Worm (Caenorhabditis elegans) whole organism, L4 larva: Measurements from ENCODE around the gene Y41G9A.17.

ENCODE experiments used
- F10B5.3 ChIP-seq: sonication (generic microtip); optimal IDR thresholded peaks from 2 replicates; lab custom pipeline; 2016; ENCODE audit warnings: mild to moderate bottlenecking, missing genetic modification characterization, missing compliant biosample characterization
- F37D6.2 ChIP-seq: sonication (generic microtip); optimal IDR thresholded peaks from 2 replicates; lab custom pipeline; 2016; ENCODE audit warnings: mild to moderate bottlenecking, missing genetic modification characterization, missing compliant biosample characterization
- F49E8.2 ChIP-seq: sonication (generic microtip); optimal IDR thresholded peaks from 2 replicates; lab custom pipeline; 2016; ENCODE audit warnings: missing compliant biosample characterization, mild to moderate bottlenecking, missing genetic modification characterization, borderline replicate concordance
- T20F7.1 ChIP-seq: fragments of 200-800 bp; sonication (Bioruptor generic); optimal IDR thresholded peaks from 2 replicates; lab custom pipeline; 2018; ENCODE audit warnings: mild to moderate bottlenecking, missing genetic modification characterization, missing compliant biosample characterization
- Y48G9A.11 ChIP-seq: fragments of 200-800 bp; sonication (Bioruptor generic); IDR thresholded peaks from 2 replicates; pipeline ENCODE4 v1.3.6; 2022; ENCODE audit warnings: missing genetic modification reagents, missing genetic modification characterization, missing compliant biosample characterization
- Y5F2A.4 ChIP-seq: fragments of 200-800 bp; sonication (Bioruptor generic); optimal IDR thresholded peaks from 2 replicates; lab custom pipeline; 2018; ENCODE audit warnings: mild to moderate bottlenecking, missing genetic modification characterization, missing compliant biosample characterization
- Y75B8A.6 ChIP-seq: fragments of 200-800 bp; sonication (Bioruptor generic); IDR thresholded peaks from 2 replicates; pipeline ENCODE4 v1.3.6; 2022; ENCODE audit warnings: missing genetic modification reagents, missing genetic modification characterization, missing compliant biosample characterization
- aha-1 ChIP-seq: fragments of 150-350 bp; peaks from one replicate; lab custom pipeline; 2014; ENCODE audit warnings: missing biosample characterization, missing genetic modification characterization
- aly-2 ChIP-seq: sonication (generic microtip); optimal IDR thresholded peaks from 2 replicates; lab custom pipeline; 2018; ENCODE audit warnings: missing biosample characterization, missing genetic modification characterization
- ama-1 ChIP-seq: fragments of 150-350 bp; optimal IDR thresholded peaks from 2 replicates; lab custom pipeline; 2014; ENCODE audit warnings: inconsistent platforms, mixed read lengths
- ceh-32 ChIP-seq: sonication (generic microtip); optimal IDR thresholded peaks from 2 replicates; lab custom pipeline; 2016; ENCODE audit warnings: mild to moderate bottlenecking, missing genetic modification characterization, missing compliant biosample characterization; ENCODE audit not compliant: poor library complexity
- ceh-82 ChIP-seq: sonication (generic microtip); optimal IDR thresholded peaks from 2 replicates; lab custom pipeline; 2017; ENCODE audit warnings: missing biosample characterization, missing genetic modification characterization
- cey-2 ChIP-seq: sonication (generic microtip); optimal IDR thresholded peaks from 3 replicates; lab custom pipeline; 2017; ENCODE audit warnings: missing genetic modification characterization, mild to moderate bottlenecking, missing compliant biosample characterization, antibody characterized with exemption, borderline replicate concordance; ENCODE audit not compliant: insufficient read depth
- daf-12 ChIP-seq: fragments of 150-350 bp; optimal IDR thresholded peaks from 2 replicates; lab custom pipeline; 2014; ENCODE audit warnings: missing biosample characterization, missing genetic modification reagents, missing genetic modification characterization
- dmd-6 ChIP-seq: fragments of 200-800 bp; sonication (Bioruptor generic); IDR thresholded peaks from 2 replicates; pipeline ENCODE4 v1.3.6; 2022; ENCODE audit warnings: missing genetic modification reagents, missing genetic modification characterization, missing compliant biosample characterization
- dmd-8 ChIP-seq: fragments of 200-800 bp; sonication (Bioruptor generic); IDR thresholded peaks from 2 replicates; pipeline ENCODE4 v1.3.6; 2022; ENCODE audit warnings: missing genetic modification characterization, missing compliant biosample characterization
- dmd-9 ChIP-seq: fragments of 200-800 bp; sonication (Bioruptor generic); IDR thresholded peaks from 2 replicates; pipeline ENCODE4 v1.3.6; 2022; ENCODE audit warnings: missing genetic modification reagents, missing genetic modification characterization, missing compliant biosample characterization
- dve-1 ChIP-seq: sonication (generic microtip); optimal IDR thresholded peaks from 2 replicates; lab custom pipeline; 2017; ENCODE audit warnings: antibody characterized with exemption, mild to moderate bottlenecking, missing genetic modification characterization, missing compliant biosample characterization; ENCODE audit not compliant: insufficient read depth
- egl-27 ChIP-seq: sonication (generic microtip); optimal IDR thresholded peaks from 3 replicates; lab custom pipeline; 2017; ENCODE audit warnings: missing biosample characterization, missing genetic modification reagents, missing genetic modification characterization
- egl-43 ChIP-seq: fragments of 200-800 bp; sonication (Bioruptor generic); IDR thresholded peaks from 2 replicates; pipeline ENCODE4 v1.3.6; 2022; ENCODE audit warnings: missing genetic modification reagents, missing genetic modification characterization, missing compliant biosample characterization
- fkh-10 ChIP-seq: fragments of 150-350 bp; optimal IDR thresholded peaks from 2 replicates; lab custom pipeline; 2014; ENCODE audit warnings: missing biosample characterization, missing genetic modification reagents, missing genetic modification characterization
- fos-1 ChIP-seq: fragments of 150-350 bp; optimal IDR thresholded peaks from 2 replicates; lab custom pipeline; 2014; ENCODE audit warnings: missing biosample characterization, missing genetic modification characterization
- hif-1 ChIP-seq, 2 experiments: sonication (generic microtip); optimal IDR thresholded peaks; 2 replicates each; lab custom pipeline; 2016 to 2017; ENCODE audit warnings: missing compliant biosample characterization in 2 of 2, missing genetic modification characterization in 2 of 2, missing genetic modification reagents in 2 of 2, missing genotype in 2 of 2, mild to moderate bottlenecking in 1 of 2
- lin-29 ChIP-seq: fragments of 200-800 bp; sonication (Bioruptor generic); IDR thresholded peaks from 2 replicates; pipeline ENCODE4 v1.3.6; 2022; ENCODE audit warnings: missing genetic modification reagents, missing genetic modification characterization, missing compliant biosample characterization
- lin-38 ChIP-seq: fragments of 200-800 bp; sonication (Bioruptor generic); IDR thresholded peaks from 2 replicates; pipeline ENCODE4 v1.3.6; 2022; ENCODE audit warnings: missing genetic modification reagents, missing genetic modification characterization, missing compliant biosample characterization
- lir-3 ChIP-seq: sonication (generic microtip); optimal IDR thresholded peaks from 2 replicates; lab custom pipeline; 2016; ENCODE audit warnings: mild to moderate bottlenecking, missing genetic modification characterization, missing compliant biosample characterization
- lsy-2 ChIP-seq, 2 experiments: fragments of 150-350 bp in 1 of 2; sonication (generic microtip) in 1 of 2; optimal IDR thresholded peaks; 2 replicates each; lab custom pipeline; 2014 to 2017; ENCODE audit warnings: missing biosample characterization in 2 of 2, missing genetic modification characterization in 2 of 2
- madf-5 ChIP-seq, 2 experiments: fragments of 200-800 bp; sonication (Bioruptor generic); IDR thresholded peaks; 2 replicates each; pipeline ENCODE4 v1.3.6; 2022; ENCODE audit warnings: missing compliant biosample characterization in 2 of 2, missing genetic modification characterization in 2 of 2
- mdl-1 ChIP-seq, 2 experiments: fragments of 150-350 bp in 1 of 2; sonication (generic microtip) in 1 of 2; optimal IDR thresholded peaks; 2 replicates each; lab custom pipeline; 2014 to 2017; ENCODE audit warnings: missing biosample characterization in 2 of 2, missing genetic modification characterization in 2 of 2
- mdt-29 ChIP-seq: fragments of 200-800 bp; sonication (Bioruptor generic); IDR thresholded peaks from 2 replicates; pipeline ENCODE4 v1.3.6; 2022; ENCODE audit warnings: missing genetic modification reagents, missing genetic modification characterization, missing compliant biosample characterization
- mes-2 ChIP-seq: sonication (generic microtip); optimal IDR thresholded peaks from 2 replicates; lab custom pipeline; 2016; ENCODE audit warnings: missing genotype, mild to moderate bottlenecking, missing genetic modification characterization, missing compliant biosample characterization; ENCODE audit not compliant: poor library complexity, severe bottlenecking
- nhr-102 ChIP-seq: sonication (generic microtip); optimal IDR thresholded peaks from 2 replicates; lab custom pipeline; 2016; ENCODE audit warnings: mild to moderate bottlenecking, missing genetic modification characterization, moderate library complexity, missing compliant biosample characterization
- nhr-11 ChIP-seq: fragments of 150-350 bp; optimal IDR thresholded peaks from 2 replicates; lab custom pipeline; 2014; ENCODE audit warnings: missing biosample characterization, missing genetic modification characterization
- nhr-237 ChIP-seq: sonication (generic microtip); optimal IDR thresholded peaks from 2 replicates; lab custom pipeline; 2017; ENCODE audit warnings: missing biosample characterization, missing genetic modification characterization
- nhr-41 ChIP-seq: fragments of 200-800 bp; sonication (Bioruptor generic); IDR thresholded peaks from 2 replicates; pipeline ENCODE4 v1.3.6; 2022; ENCODE audit warnings: missing genetic modification reagents, missing genetic modification characterization, missing compliant biosample characterization
- nhr-48 ChIP-seq: sonication (generic microtip); optimal IDR thresholded peaks from 2 replicates; lab custom pipeline; 2016; ENCODE audit warnings: mild to moderate bottlenecking, missing genetic modification characterization, missing compliant biosample characterization
- nhr-77 ChIP-seq: fragments of 150-350 bp; optimal IDR thresholded peaks from 2 replicates; lab custom pipeline; 2014; ENCODE audit warnings: missing biosample characterization, missing genetic modification characterization
- pha-4 ChIP-seq, 2 experiments: fragments of 150-350 bp in 1 of 2; fragments of 200-800 bp in 1 of 2; sonication (Bioruptor generic) in 1 of 2; IDR thresholded peaks in 1 of 2; optimal IDR thresholded peaks in 1 of 2; 2 replicates each; pipeline versions ENCODE4 v1.3.6 to Lab custom; 2014 to 2022; ENCODE audit warnings: missing genetic modification characterization in 2 of 2, missing genetic modification reagents in 2 of 2, missing biosample characterization in 1 of 2, missing compliant biosample characterization in 1 of 2
- php-3 ChIP-seq: fragments of 200-800 bp; sonication (Bioruptor generic); IDR thresholded peaks from 2 replicates; pipeline ENCODE4 v1.3.6; 2022; ENCODE audit warnings: missing genetic modification reagents, missing genetic modification characterization, missing compliant biosample characterization
- unc-62 ChIP-seq, 3 experiments: fragments of 150-350 bp in 1 of 3; sonication (generic microtip); optimal IDR thresholded peaks in 2 of 3; peaks in 1 of 3; 1 replicate in 1 of 3; 2 replicates in 2 of 3; lab custom pipeline; 2014 to 2017; ENCODE audit warnings: missing biosample characterization in 3 of 3, missing genetic modification characterization in 3 of 3, missing genetic modification reagents in 3 of 3, missing genotype in 1 of 3
- zag-1 ChIP-seq: fragments of 150-350 bp; optimal IDR thresholded peaks from 2 replicates; lab custom pipeline; 2014; ENCODE audit warnings: missing biosample characterization, missing genetic modification characterization
- zfp-2 ChIP-seq: sonication (generic microtip); optimal IDR thresholded peaks from 2 replicates; lab custom pipeline; 2016; ENCODE audit warnings: mild to moderate bottlenecking, missing genetic modification characterization, missing compliant biosample characterization

The Y41G9A.17 gene

DNA sequence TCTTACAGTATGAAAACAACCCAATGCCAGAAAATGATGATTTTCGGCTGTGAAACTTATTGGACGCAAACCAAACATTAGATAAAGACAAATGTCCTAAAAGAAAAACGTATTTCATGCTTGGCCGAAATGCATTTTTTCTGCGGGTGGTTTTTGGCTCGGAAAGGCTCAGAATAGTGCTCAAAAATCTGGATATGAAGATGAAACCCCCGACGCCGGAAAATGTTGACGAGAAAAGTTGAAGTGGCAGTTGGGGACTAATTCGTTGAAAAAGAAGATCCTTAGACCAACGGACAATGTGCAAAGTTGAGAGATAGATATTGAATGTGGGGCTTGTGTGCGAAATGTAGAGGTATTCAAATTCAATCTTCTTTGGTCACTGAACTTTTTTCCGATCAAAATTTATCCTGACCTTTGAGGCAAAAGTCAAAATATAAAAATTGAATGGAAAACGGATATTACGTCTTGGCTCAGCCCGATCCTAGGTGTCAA is 19.0 kb upstream of the Y41G9A.17 start, which contains the start of gene flp-18:
TSS of gene flp-18 (minus strand) at position 51 of the 492 bp plus-strand sequence.
- TF ChIP-seq lsy-2 (tag; optimal IDR thresholded peaks at IDR 0.05; lab: Kevin White, UChicago) (no peak), nhr-77 (tag; lab: Kevin White, UChicago) (no peak), aha-1 (tag; lab: Kevin White, UChicago) (peak; percentile 96), unc-62 (GFP tag; optimal IDR thresholded peaks at IDR 0.05 in 1 of 2; lab: Kevin White, UChicago) (peak in 1 of 2 experiments; percentile 68), unc-62 (tag; optimal IDR thresholded peaks at IDR 0.05; lab: Kevin White, UChicago) (no peak), T20F7.1 (GFP tag; lab: Kevin White, UChicago) (no peak)

DNA sequence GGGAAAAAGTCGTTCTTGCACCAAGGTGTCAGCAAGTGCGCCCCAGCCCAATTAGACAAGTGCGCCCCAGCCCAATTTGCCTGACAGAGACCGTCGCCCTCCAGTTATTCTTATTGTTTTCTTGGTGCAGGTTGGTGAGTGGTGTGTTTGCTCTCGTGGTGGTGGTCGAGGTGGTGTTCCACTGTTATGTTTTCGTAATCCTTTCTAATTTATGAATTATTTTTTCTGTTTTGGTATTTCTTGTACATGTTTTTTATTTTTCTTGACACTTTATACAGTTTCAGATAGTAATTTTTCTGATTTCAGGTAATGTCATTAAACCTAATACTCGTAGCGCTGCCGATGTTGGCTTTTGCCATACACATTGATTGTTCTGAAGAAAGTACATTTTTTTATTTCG is 9.6 kb upstream of the Y41G9A.17 start, which contains the start of gene Y48D7A.1:
TSS of gene Y48D7A.1 (plus strand) at position 301 of the 400 bp plus-strand sequence.
- TF ChIP-seq nhr-41 (GFP tag; lab: Robert Waterston, UW) (no peak), Y5F2A.4 (GFP tag; lab: Kevin White, UChicago) (no peak), ceh-82 (tag; lab: Kevin White, UChicago) (no peak), mes-2 (tag; lab: Kevin White, UChicago) (no peak), nhr-102 (no peak), mdl-1 (tag; optimal IDR thresholded peaks at IDR 0.05; lab: Kevin White, UChicago) (no peak), mdt-29 (no peak), ama-1 (lab: Kevin White, UChicago) (no peak), php-3 (no peak), nhr-48 (tag; lab: Kevin White, UChicago) (no peak), egl-43 (GFP tag; lab: Robert Waterston, UW) (no peak)

ce11 chrX:3003703-3004102 is 4.2 kb upstream of the Y41G9A.17 start, which contains the start of gene Y41G9A.6:
Gene Y41G9A.6 (minus strand): TSS chrX:3003803.
- TF ChIP-seq fos-1 (tag; lab: Kevin White, UChicago) (no peak), ceh-82 (tag; lab: Kevin White, UChicago) (no peak), egl-27 (tag; lab: Kevin White, UChicago) (no peak), nhr-41 (GFP tag; lab: Robert Waterston, UW) (no peak)

DNA sequence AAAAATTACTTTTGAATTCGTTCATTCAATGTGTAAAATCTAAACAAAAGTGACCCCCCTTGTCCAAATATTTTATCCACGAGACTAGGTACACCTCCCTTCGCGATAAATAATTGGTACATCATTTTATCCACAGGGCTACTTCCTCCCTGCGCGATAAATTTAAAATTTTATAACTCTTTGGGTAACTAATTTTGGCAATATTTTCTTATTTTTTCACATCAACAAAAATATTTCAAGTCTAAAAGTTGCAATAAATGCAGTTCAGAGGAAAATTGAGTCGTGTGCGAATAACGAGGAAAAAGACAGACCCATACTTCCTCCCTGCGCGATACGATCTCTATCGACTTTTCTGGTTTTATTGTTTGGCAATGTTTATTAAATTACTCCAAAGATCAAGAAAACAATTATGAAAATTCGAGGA is 2.6 kb downstream of the Y41G9A.17 start:
- peak; percentile 97 for TF ChIP-seq F10B5.3 (tag; lab: Kevin White, UChicago)
- TF ChIP-seq lin-29 (GFP tag; lab: Robert Waterston, UW): peak; percentile 95
- TF ChIP-seq Y75B8A.6: peak; percentile 85
- TF ChIP-seq nhr-237 (tag; lab: Kevin White, UChicago): peak; percentile 91
- peak; percentile 100 for TF ChIP-seq aha-1 (tag; lab: Kevin White, UChicago)
- TF ChIP-seq cey-2 (tag; lab: Kevin White, UChicago): peak; percentile 59
- peak; percentile 33; the same call in 1 of the 2 replicates for TF ChIP-seq Y48G9A.11 (GFP tag; lab: Robert Waterston, UW)
- peak; percentile 92 for TF ChIP-seq mdt-29
- TF ChIP-seq F37D6.2: peak; percentile 99
- peak; percentile 97 for TF ChIP-seq pha-4 (GFP tag; IDR thresholded peaks at IDR 0.05; lab: Robert Waterston, UW)
- TF ChIP-seq pha-4 (tag; optimal IDR thresholded peaks at IDR 0.05; lab: Kevin White, UChicago): peak; percentile 96
- peak; percentile 98 for TF ChIP-seq nhr-11
- peak; percentile 91 for TF ChIP-seq ceh-32 (tag; lab: Kevin White, UChicago)
- TF ChIP-seq zag-1: peak; percentile 94
- TF ChIP-seq lir-3: peak; percentile 92
- peak; percentile 99 for TF ChIP-seq fkh-10
- peak; percentile 37 for TF ChIP-seq daf-12
- TF ChIP-seq dve-1 (tag; lab: Kevin White, UChicago): peak; percentile 100
- peak; percentile 77 to 86 for TF ChIP-seq hif-1 (tag; optimal IDR thresholded peaks at IDR 0.05; lab: Kevin White, UChicago)
- TF ChIP-seq ama-1 (lab: Kevin White, UChicago): no peak
- peak; percentile 87 for TF ChIP-seq dmd-8 (GFP tag; lab: Robert Waterston, UW)
- TF ChIP-seq F49E8.2 (tag; lab: Kevin White, UChicago): peak; percentile 54
- peak; percentile 96 to 98 for TF ChIP-seq lsy-2 (tag; optimal IDR thresholded peaks at IDR 0.05; lab: Kevin White, UChicago)
- TF ChIP-seq zfp-2: peak; percentile 87
- TF ChIP-seq lin-38 (GFP tag; lab: Robert Waterston, UW): peak; percentile 86
- TF ChIP-seq madf-5 (GFP tag; IDR thresholded peaks at IDR 0.05; lab: Robert Waterston, UW): peak; percentile 31 to 93; a peak in 3 of 4 replicates
- no peak for TF ChIP-seq aly-2
- peak; percentile 99 for TF ChIP-seq nhr-102
- TF ChIP-seq dmd-6 (GFP tag; lab: Robert Waterston, UW): peak; percentile 97
- peak; percentile 74 for TF ChIP-seq dmd-9
